Fruit fly (Drosophila melanogaster) whole organism, embryonic: ENCODE data around the gene CG6961.

Experiments used
- Aef1 ChIP-seq: fragments of 200-800 bp; sonication (Bioruptor generic); IDR thresholded peaks from 3 replicates; pipeline ENCODE4 v1.3.6; 2022; ENCODE audit warnings: missing biosample characterization, missing genetic modification characterization
- Antp ChIP-seq: fragments of 200-800 bp; sonication (Bioruptor generic); optimal IDR thresholded peaks from 3 replicates; lab custom pipeline; 2016; ENCODE audit warnings: missing biosample characterization, missing genetic modification characterization
- Atf-2 ChIP-seq: fragments of 200-800 bp; sonication (Bioruptor generic); optimal IDR thresholded peaks from 2 replicates; lab custom pipeline; 2016; ENCODE audit warnings: missing biosample characterization, missing genetic modification characterization
- CG10209 ChIP-seq: fragments of 200-800 bp; sonication (Bioruptor generic); optimal IDR thresholded peaks from 3 replicates; lab custom pipeline; 2017; ENCODE audit warnings: missing biosample characterization, mild to moderate bottlenecking, missing genetic modification characterization, missing genetic modification reagents
- CG1024 ChIP-seq: fragments of 200-800 bp; sonication (Bioruptor generic); IDR thresholded peaks from 2 replicates; pipeline ENCODE4 v1.3.6; 2022; ENCODE audit warnings: missing biosample characterization, missing genetic modification characterization
- CG10274 ChIP-seq: fragments of 200-800 bp; sonication (Bioruptor generic); optimal IDR thresholded peaks from 3 replicates; lab custom pipeline; 2017; ENCODE audit warnings: missing biosample characterization, mild to moderate bottlenecking, missing genetic modification characterization
- CG10431 ChIP-seq: fragments of 200-800 bp; sonication (Bioruptor generic); optimal IDR thresholded peaks from 3 replicates; lab custom pipeline; 2018; ENCODE audit warnings: missing biosample characterization, mild to moderate bottlenecking, missing genetic modification characterization
- CG11085 ChIP-seq: fragments of 200-800 bp; sonication (Bioruptor generic); IDR thresholded peaks from 2 replicates; pipeline ENCODE4 v1.3.6; 2022; ENCODE audit warnings: missing biosample characterization, missing genetic modification characterization
- CG12104 ChIP-seq: fragments of 200-800 bp; sonication (Bioruptor generic); optimal IDR thresholded peaks from 3 replicates; lab custom pipeline; 2016; ENCODE audit warnings: missing biosample characterization, missing genetic modification characterization
- CG15514 ChIP-seq: fragments of 200-800 bp; sonication (Bioruptor generic); optimal IDR thresholded peaks from 3 replicates; lab custom pipeline; 2017; ENCODE audit warnings: missing biosample characterization, missing genetic modification characterization, mild to moderate bottlenecking, moderate library complexity, missing genetic modification reagents
- CG17186 ChIP-seq: fragments of 200-800 bp; sonication (Bioruptor generic); optimal IDR thresholded peaks from 3 replicates; lab custom pipeline; 2017; ENCODE audit warnings: missing biosample characterization, missing genetic modification reagents, missing genetic modification characterization
- CG17361 ChIP-seq: fragments of 200-800 bp; sonication (Bioruptor generic); IDR thresholded peaks from 3 replicates; pipeline ENCODE4 v1.3.6; 2022; ENCODE audit warnings: missing biosample characterization, missing genetic modification characterization
- CG17829 ChIP-seq: fragments of 200-800 bp; optimal IDR thresholded peaks from 2 replicates; lab custom pipeline; 2019; ENCODE audit warnings: missing biosample characterization, mild to moderate bottlenecking, missing genetic modification characterization, moderate library complexity
- CG2199 ChIP-seq: fragments of 200-800 bp; sonication (Bioruptor generic); IDR thresholded peaks from 3 replicates; pipeline ENCODE4 v1.3.6; 2022; ENCODE audit warnings: missing biosample characterization, missing genetic modification characterization
- CG2889 ChIP-seq: fragments of 200-800 bp; sonication (Bioruptor generic); IDR thresholded peaks from 3 replicates; pipeline ENCODE4 v1.3.6; 2022; ENCODE audit warnings: missing biosample characterization, missing genetic modification characterization
- CG31365 ChIP-seq: fragments of 200-800 bp; sonication (Bioruptor generic); optimal IDR thresholded peaks from 2 replicates; lab custom pipeline; 2018; ENCODE audit warnings: missing biosample characterization, mild to moderate bottlenecking, missing genetic modification characterization
- CG3281 ChIP-seq: fragments of 200-800 bp; sonication (Bioruptor generic); optimal IDR thresholded peaks from 3 replicates; lab custom pipeline; 2017; ENCODE audit warnings: missing biosample characterization, mild to moderate bottlenecking, missing genetic modification characterization
- CG33213 ChIP-seq: fragments of 200-800 bp; sonication (Bioruptor generic); optimal IDR thresholded peaks from 3 replicates; lab custom pipeline; 2016; ENCODE audit warnings: missing biosample characterization, missing genetic modification characterization
- CG33557 ChIP-seq: fragments of 200-800 bp; sonication (Bioruptor generic); optimal IDR thresholded peaks from 2 replicates; lab custom pipeline; 2019; ENCODE audit warnings: missing biosample characterization, mild to moderate bottlenecking, missing genetic modification characterization, moderate library complexity
- CG3847 ChIP-seq: fragments of 200-800 bp; sonication (Bioruptor generic); IDR thresholded peaks from 2 replicates; pipeline ENCODE4 v1.3.6; 2022; ENCODE audit warnings: missing biosample characterization, missing genetic modification characterization
- CG42726 ChIP-seq: fragments of 200-800 bp; sonication (Bioruptor generic); IDR thresholded peaks from 2 replicates; pipeline ENCODE4 v1.3.6; 2022; ENCODE audit warnings: missing biosample characterization, missing genetic modification characterization; ENCODE audit not compliant: partially characterized antibody
- CG4282 ChIP-seq: fragments of 200-800 bp; sonication (Bioruptor generic); optimal IDR thresholded peaks from 2 replicates; lab custom pipeline; 2016; ENCODE audit warnings: missing biosample characterization, missing genetic modification characterization
- CG6254 ChIP-seq: fragments of 200-800 bp; sonication (Bioruptor generic); optimal IDR thresholded peaks from 3 replicates; lab custom pipeline; 2017; ENCODE audit warnings: mild to moderate bottlenecking, missing biosample characterization, missing genetic modification reagents, missing genetic modification characterization
- CG8924 ChIP-seq: fragments of 200-800 bp; optimal IDR thresholded peaks from 3 replicates; lab custom pipeline; 2019; ENCODE audit warnings: missing biosample characterization, mild to moderate bottlenecking, missing genetic modification characterization, moderate library complexity
- CG9437 ChIP-seq: fragments of 200-800 bp; sonication (Bioruptor generic); optimal IDR thresholded peaks from 2 replicates; lab custom pipeline; 2018; ENCODE audit warnings: missing biosample characterization, mild to moderate bottlenecking, missing genetic modification characterization
- CG9876 ChIP-seq: fragments of 200-800 bp; sonication (Bioruptor generic); optimal IDR thresholded peaks from 2 replicates; lab custom pipeline; 2016; ENCODE audit warnings: missing biosample characterization, missing genetic modification characterization
- Dip2 ChIP-seq: fragments of 200-800 bp; sonication (Bioruptor generic); IDR thresholded peaks from 2 replicates; pipeline ENCODE4 v1.3.6; 2022; ENCODE audit warnings: missing biosample characterization, missing genetic modification characterization
- Doc3 ChIP-seq: fragments of 200-800 bp; sonication (Bioruptor generic); IDR thresholded peaks from 3 replicates; pipeline ENCODE4 v1.3.6; 2022; ENCODE audit warnings: missing biosample characterization, missing genetic modification characterization; ENCODE audit not compliant: partially characterized antibody
- GATAe ChIP-seq: fragments of 200-800 bp; sonication (Bioruptor generic); conservative IDR thresholded peaks from 2 replicates; pipeline ENCODE4 v1.3.6; 2022; ENCODE audit warnings: missing biosample characterization, missing genetic modification characterization
- HLH4C ChIP-seq: fragments of 200-800 bp; sonication (Bioruptor generic); IDR thresholded peaks from 3 replicates; pipeline ENCODE4 v1.3.6; 2022; ENCODE audit warnings: missing biosample characterization, missing genetic modification characterization; ENCODE audit not compliant: partially characterized antibody
- Hey ChIP-seq: fragments of 200-800 bp; sonication (Bioruptor generic); optimal IDR thresholded peaks from 3 replicates; lab custom pipeline; 2018; ENCODE audit warnings: missing biosample characterization, mild to moderate bottlenecking, missing genetic modification characterization
- NC2α ChIP-seq: fragments of 200-800 bp; sonication (Bioruptor generic); optimal IDR thresholded peaks from 2 replicates; lab custom pipeline; 2016; ENCODE audit warnings: missing biosample characterization, missing genetic modification characterization
- Spps ChIP-seq: fragments of 200-800 bp; sonication (Bioruptor generic); optimal IDR thresholded peaks from 2 replicates; lab custom pipeline; 2018; ENCODE audit warnings: missing biosample characterization, mild to moderate bottlenecking, missing genetic modification characterization
- ac ChIP-seq: fragments of 200-800 bp; sonication (Bioruptor generic); optimal IDR thresholded peaks from 3 replicates; lab custom pipeline; 2017; ENCODE audit warnings: missing biosample characterization, mild to moderate bottlenecking, missing genetic modification characterization
- az2 ChIP-seq: fragments of 200-800 bp; sonication (Bioruptor generic); optimal IDR thresholded peaks from 3 replicates; lab custom pipeline; 2016; ENCODE audit warnings: missing biosample characterization, missing genetic modification characterization
- bsh ChIP-seq, 2 experiments: fragments of 200-800 bp; sonication (Bioruptor generic); optimal IDR thresholded peaks; 2 replicates each; lab custom pipeline; 2017 to 2018; ENCODE audit warnings: mild to moderate bottlenecking in 2 of 2, missing biosample characterization in 2 of 2, missing genetic modification characterization in 2 of 2, moderate library complexity in 1 of 2
- cg ChIP-seq: fragments of 200-800 bp; sonication (Bioruptor generic); optimal IDR thresholded peaks from 3 replicates; lab custom pipeline; 2019; ENCODE audit warnings: missing biosample characterization, mild to moderate bottlenecking, missing genetic modification characterization, moderate library complexity
- croc ChIP-seq: fragments of 200-800 bp; sonication (Bioruptor generic); conservative IDR thresholded peaks from 3 replicates; pipeline ENCODE4 v1.3.6; 2022; ENCODE audit warnings: missing biosample characterization, missing genetic modification characterization
- eve ChIP-seq, 2 experiments: fragments of >200 bp; optimal IDR thresholded peaks; 2 replicates each; lab custom pipeline; 2017; ENCODE audit warnings: missing biosample characterization in 2 of 2, missing genetic modification characterization in 2 of 2
- grau ChIP-seq: fragments of 200-800 bp; optimal IDR thresholded peaks from 3 replicates; lab custom pipeline; 2019; ENCODE audit warnings: missing biosample characterization, mild to moderate bottlenecking, missing genetic modification characterization, moderate library complexity
- gt ChIP-seq: fragments of 200-800 bp; sonication (Bioruptor generic); IDR thresholded peaks from 2 replicates; pipeline ENCODE4 v1.3.6; 2022; ENCODE audit warnings: missing biosample characterization, missing genetic modification characterization
- insv ChIP-seq, 2 experiments: fragments of 200-800 bp; sonication (Bioruptor generic); optimal IDR thresholded peaks; 3 replicates each; lab custom pipeline; 2016 to 2018; ENCODE audit warnings: missing biosample characterization in 2 of 2, missing genetic modification characterization in 2 of 2
- kay ChIP-seq: fragments of 200-800 bp; sonication (Bioruptor generic); optimal IDR thresholded peaks from 2 replicates; lab custom pipeline; 2016; ENCODE audit warnings: missing biosample characterization, missing genetic modification characterization
- mam ChIP-seq: fragments of 200-800 bp; sonication (Bioruptor generic); optimal IDR thresholded peaks from 3 replicates; lab custom pipeline; 2016; ENCODE audit warnings: missing biosample characterization, missing genetic modification characterization
- nerfin-1 ChIP-seq: fragments of 200-800 bp; sonication (Bioruptor generic); optimal IDR thresholded peaks from 3 replicates; lab custom pipeline; 2019; ENCODE audit warnings: missing biosample characterization, mild to moderate bottlenecking, missing genetic modification characterization, moderate library complexity
- sqz ChIP-seq: fragments of 200-800 bp; sonication (Bioruptor generic); optimal IDR thresholded peaks from 3 replicates; lab custom pipeline; 2018; ENCODE audit warnings: missing biosample characterization, mild to moderate bottlenecking, missing genetic modification characterization
- ssp ChIP-seq: fragments of 200-800 bp; sonication (Bioruptor generic); IDR thresholded peaks from 2 replicates; pipeline ENCODE4 v1.3.6; 2022; ENCODE audit warnings: missing biosample characterization, missing genetic modification characterization
- unc-4 ChIP-seq: fragments of 200-800 bp; sonication (Bioruptor generic); IDR thresholded peaks from 2 replicates; pipeline ENCODE4 v1.3.6; 2022; ENCODE audit warnings: missing biosample characterization, missing genetic modification characterization; ENCODE audit not compliant: partially characterized antibody
- wor ChIP-seq: fragments of 200-800 bp; sonication (Bioruptor generic); IDR thresholded peaks from 2 replicates; pipeline ENCODE4 v1.3.6; 2022; ENCODE audit warnings: missing biosample characterization, missing genetic modification characterization
- zf30C ChIP-seq: fragments of 200-800 bp; sonication (Bioruptor generic); optimal IDR thresholded peaks from 3 replicates; lab custom pipeline; 2018; ENCODE audit warnings: missing biosample characterization, mild to moderate bottlenecking, missing genetic modification characterization

The CG6961 gene

DNA sequence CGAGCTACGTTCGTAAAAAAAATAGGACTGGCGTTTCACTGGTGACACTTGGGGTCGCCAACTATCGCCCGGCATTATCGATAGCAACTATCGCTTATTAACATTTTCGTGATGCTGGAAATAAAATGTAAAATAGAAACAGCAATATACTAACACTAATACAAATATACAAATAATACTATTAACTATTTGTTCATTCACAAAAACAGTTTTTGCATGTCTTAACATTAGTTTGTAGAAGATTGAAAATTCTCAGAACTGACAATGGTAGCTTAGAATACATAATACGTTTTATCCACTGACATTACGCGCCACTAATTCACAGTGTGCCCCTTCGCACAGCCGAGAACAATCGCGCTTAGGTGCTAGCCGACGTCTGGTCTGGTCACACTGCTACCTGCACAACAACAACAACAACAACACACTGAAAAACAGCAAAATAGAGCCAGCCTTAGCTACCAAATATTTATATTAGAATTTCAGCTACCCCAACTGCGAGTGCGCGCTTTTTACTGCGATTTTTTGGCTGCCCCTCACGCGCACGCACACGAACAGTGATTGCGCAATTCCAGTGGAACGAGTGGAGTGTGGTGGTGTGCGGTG lies at the start of gene CG6961, which contains the start of gene S6KL (continued):
- TF ChIP-seq HLH4C (GFP tag; lab: Robert Waterston, UW) = peak; percentile 65; the same call in 2 of the 3 replicates
- TF ChIP-seq CG15514 (GFP tag; lab: Kevin White, UChicago) = peak; percentile 51
- TF ChIP-seq CG10431 (GFP tag; lab: Kevin White, UChicago) = no peak
- peak; percentile 18 for TF ChIP-seq CG17829
- peak; percentile 31 for TF ChIP-seq nerfin-1 (tag; lab: Kevin White, UChicago)
- TF ChIP-seq CG33213 (GFP tag; lab: Kevin White, UChicago) = peak; percentile 15
- no peak for TF ChIP-seq mam (GFP tag; lab: Kevin White, UChicago)
- 0 out of 2 replicates have a peak, but pooled peaks have one; percentile 34 for TF ChIP-seq CG1024 (GFP tag; lab: Robert Waterston, UW)
- TF ChIP-seq croc = no peak
- no peak for TF ChIP-seq CG11085 (GFP tag; lab: Robert Waterston, UW)
- no peak for TF ChIP-seq CG2889 (GFP tag; lab: Robert Waterston, UW)
- TF ChIP-seq bsh (GFP tag; optimal IDR thresholded peaks at IDR 0.05; lab: Kevin White, UChicago) = no peak
- no peak for TF ChIP-seq CG33557 (GFP tag; lab: Kevin White, UChicago)
- TF ChIP-seq insv (GFP tag; optimal IDR thresholded peaks at IDR 0.05; lab: Kevin White, UChicago) = no peak
- no peak for TF ChIP-seq ac (GFP tag; lab: Kevin White, UChicago)
- peak; percentile 36 for TF ChIP-seq cg
- no peak for TF ChIP-seq kay
- TF ChIP-seq Antp (GFP tag; lab: Kevin White, UChicago) = no peak
- no peak for TF ChIP-seq NC2α (GFP tag; lab: Kevin White, UChicago)
- no peak for TF ChIP-seq Spps (tag; lab: Kevin White, UChicago)
- TF ChIP-seq CG10274 (GFP tag; lab: Kevin White, UChicago) = no peak
- TF ChIP-seq Atf-2 (GFP tag; lab: Kevin White, UChicago) = no peak
- TF ChIP-seq ssp (GFP tag; lab: Robert Waterston, UW) = peak; percentile 98
- peak; percentile 76 for TF ChIP-seq unc-4
- peak; percentile 43 for TF ChIP-seq CG3847 (GFP tag; lab: Robert Waterston, UW)
- TF ChIP-seq CG10209 = no peak
- TF ChIP-seq Hey (tag; lab: Kevin White, UChicago) = no peak
- 0 out of 3 replicates have a peak, but pooled peaks have one; percentile 44 for TF ChIP-seq CG17361
- TF ChIP-seq CG3281 = no peak
- TF ChIP-seq CG9437 (GFP tag; lab: Kevin White, UChicago) = no peak
- TF ChIP-seq zf30C (GFP tag; lab: Kevin White, UChicago) = no peak
- TF ChIP-seq CG2199 (GFP tag; lab: Robert Waterston, UW) = no peak
- TF ChIP-seq CG8924 (tag; lab: Kevin White, UChicago) = no peak
- TF ChIP-seq CG6254 (GFP tag; lab: Kevin White, UChicago) = no peak
- TF ChIP-seq CG42726 (GFP tag; lab: Robert Waterston, UW) = no peak
- TF ChIP-seq GATAe = no peak
- no peak for TF ChIP-seq CG12104 (GFP tag; lab: Kevin White, UChicago)
- no peak for TF ChIP-seq wor (GFP tag; lab: Robert Waterston, UW)
- TF ChIP-seq CG31365 (tag; lab: Kevin White, UChicago) = no peak
- peak; percentile 62 for TF ChIP-seq CG17186 (GFP tag; lab: Kevin White, UChicago)
- no peak for TF ChIP-seq CG4282 (GFP tag; lab: Kevin White, UChicago)
- TF ChIP-seq eve (GFP tag; optimal IDR thresholded peaks at IDR 0.05; lab: Kevin White, UChicago) = no peak
- TF ChIP-seq Doc3 (GFP tag; lab: Robert Waterston, UW) = peak; percentile 71
- TF ChIP-seq Aef1 = peak; percentile 40; the same call in 2 of the 3 replicates
- no peak for TF ChIP-seq CG9876 (GFP tag; lab: Kevin White, UChicago)
- no peak for TF ChIP-seq sqz
- TF ChIP-seq az2 (GFP tag; lab: Kevin White, UChicago) = no peak
- no peak for TF ChIP-seq Dip2
- no peak for TF ChIP-seq gt (GFP tag; lab: Robert Waterston, UW)
- no peak for TF ChIP-seq grau
